Fruit fly (Drosophila melanogaster): ENCODE results near the gene CG16704.

The CG16704 gene

DNA sequence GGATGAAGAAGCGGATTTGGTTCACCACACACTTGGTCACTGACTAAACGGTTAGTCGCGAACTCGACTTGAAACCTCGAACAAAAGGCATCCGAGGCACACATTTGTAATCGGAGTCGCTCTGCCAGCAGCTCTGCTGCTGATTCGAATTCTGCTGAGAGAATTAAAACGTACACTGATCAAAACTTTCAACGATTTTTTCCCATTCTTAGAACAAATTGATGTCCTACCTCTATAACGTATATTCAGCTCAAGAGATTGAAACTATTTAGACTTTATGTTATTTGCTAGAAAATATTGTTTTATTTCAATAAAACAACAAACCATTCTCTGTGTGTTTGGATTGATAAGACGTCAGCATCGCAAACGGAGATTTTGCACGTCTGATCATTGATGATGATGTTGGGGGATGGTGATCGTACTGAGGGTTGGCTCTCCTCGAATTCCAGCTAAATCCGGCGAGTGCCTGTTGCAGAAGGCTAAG, 13.1 kb upstream of the CG16704 start, which contains the start of gene CG31778 (continued):
- TF ChIP-seq lab (GFP tag; optimal IDR thresholded peaks at IDR 0.05) (peak; percentile 26), CG7745 (tag; optimal IDR thresholded peaks at IDR 0.05) (no peak), Myb (GFP tag; optimal IDR thresholded peaks at IDR 0.05) (no peak), CG16815 (GFP tag; optimal IDR thresholded peaks at IDR 0.05) (no peak), bowl (GFP tag; IDR thresholded peaks at IDR 0.05) (no peak), emc (GFP tag; optimal IDR thresholded peaks at IDR 0.05) (no peak), mirr (GFP tag; optimal IDR thresholded peaks at IDR 0.05) (no peak), nom (GFP tag; optimal IDR thresholded peaks at IDR 0.05) (peak; percentile 68), Gug (GFP tag; IDR thresholded peaks at IDR 0.05) (no peak), CG6791 (GFP tag; IDR thresholded peaks at IDR 0.05; ENCODE audit: partially characterized antibody) (no peak), pan (optimal IDR thresholded peaks at IDR 0.05) (no peak), pan (GFP tag; optimal IDR thresholded peaks at IDR 0.05 in 1 of 2, IDR thresholded peaks at IDR 0.05 in 1 of 2) (no peak), shn (GFP tag; optimal IDR thresholded peaks at IDR 0.05) (no peak), H2.0 (GFP tag; IDR thresholded peaks at IDR 0.05) (0 out of 2 replicates have a peak, but pooled peaks have one; percentile 19), CG9817 (tag; optimal IDR thresholded peaks at IDR 0.05) (no peak), CG7963 (GFP tag; IDR thresholded peaks at IDR 0.05; ENCODE audit: partially characterized antibody) (no peak), CG15269 (tag; optimal IDR thresholded peaks at IDR 0.05) (peak; percentile 2), CG18262 (tag; optimal IDR thresholded peaks at IDR 0.05) (no peak), Hmr (GFP tag; optimal IDR thresholded peaks at IDR 0.05) (peak; percentile 12), CG11504 (tag; optimal IDR thresholded peaks at IDR 0.05) (no peak), Xbp1 (GFP tag; optimal IDR thresholded peaks at IDR 0.05) (no peak), CG4730 (GFP tag; IDR thresholded peaks at IDR 0.05) (no peak), CG14441 (GFP tag; IDR thresholded peaks at IDR 0.05) (no peak), caup (GFP tag; optimal IDR thresholded peaks at IDR 0.05; ENCODE audit: severe bottlenecking) (no peak), Vsx1 (GFP tag; optimal IDR thresholded peaks at IDR 0.05) (no peak), Sry-δ (GFP tag; optimal IDR thresholded peaks at IDR 0.05) (no peak), CG3838 (GFP tag; optimal IDR thresholded peaks at IDR 0.05) (no peak), ssp (GFP tag; IDR thresholded peaks at IDR 0.05) (no peak), CG7271 (tag; optimal IDR thresholded peaks at IDR 0.05) (no peak), crol (GFP tag; IDR thresholded peaks at IDR 0.05) (no peak), CG12659 (GFP tag; optimal IDR thresholded peaks at IDR 0.05) (no peak), Adf1 (GFP tag; IDR thresholded peaks at IDR 0.05) (peak; percentile 47; the same call in 1 of the 2 replicates), trem (tag; optimal IDR thresholded peaks at IDR 0.05) (no peak), da (GFP tag; optimal IDR thresholded peaks at IDR 0.05) (no peak), ara (GFP tag; IDR thresholded peaks at IDR 0.05) (no peak), oc (tag; optimal IDR thresholded peaks at IDR 0.05) (no peak), CG10366 (GFP tag; IDR thresholded peaks at IDR 0.05) (no peak), CG2889 (GFP tag; IDR thresholded peaks at IDR 0.05) (no peak), CG11398 (GFP tag; optimal IDR thresholded peaks at IDR 0.05) (no peak), scrt (GFP tag; optimal IDR thresholded peaks at IDR 0.05) (no peak), Fer1 (GFP tag; optimal IDR thresholded peaks at IDR 0.05) (peak; percentile 22), CG11695 (GFP tag; IDR thresholded peaks at IDR 0.05) (0 out of 3 replicates have a peak, but pooled peaks have one; percentile 43), Oli (tag; optimal IDR thresholded peaks at IDR 0.05) (no peak), CG18011 (GFP tag; optimal IDR thresholded peaks at IDR 0.05) (no peak), zfh2 (GFP tag; optimal IDR thresholded peaks at IDR 0.05) (no peak), danr (GFP tag; IDR thresholded peaks at IDR 0.05) (peak; percentile 22; the same call in 1 of the 2 replicates), corto (GFP tag; optimal IDR thresholded peaks at IDR 0.05) (peak; percentile 49), B-H2 (GFP tag; optimal IDR thresholded peaks at IDR 0.05) (no peak), CG34376 (GFP tag; optimal IDR thresholded peaks at IDR 0.05) (peak; percentile 55), Aef1 (GFP tag; IDR thresholded peaks at IDR 0.05) (no peak), CG10209 (GFP tag; optimal IDR thresholded peaks at IDR 0.05) (no peak)

Data from whole organism, embryonic.